Worm (Caenorhabditis elegans): ENCODE measurements around the gene Y37D8A.8.

Y37D8A.8 gene

DNA sequence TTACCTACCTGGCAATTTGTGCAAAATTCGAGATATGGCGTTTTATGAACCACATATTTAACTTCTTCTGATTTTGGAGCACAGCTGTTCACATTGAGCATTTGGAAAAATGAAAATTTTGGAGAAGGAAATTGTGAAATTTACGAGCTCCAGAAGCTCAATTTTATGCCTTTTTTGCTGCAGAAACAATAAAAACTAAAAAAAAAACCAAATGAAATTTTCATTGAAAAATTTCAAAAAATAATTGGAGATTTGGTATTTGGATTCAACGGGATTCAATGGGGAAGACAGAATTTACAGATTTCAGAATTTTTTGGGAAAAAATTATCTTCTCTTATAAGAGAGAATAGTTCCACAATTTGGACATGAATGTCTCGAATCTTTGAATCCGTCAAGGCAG lies 8.1 kb upstream of the Y37D8A.8 start, which contains the start of gene Y37D8A.26:
Gene Y37D8A.26, minus strand, starts transcription at position 101 of the 400 bp plus-strand sequence.
- no peak for TF ChIP-seq ref-1 (GFP tag; conservative IDR thresholded peaks at IDR 0.05)
- no peak for TF ChIP-seq flt-1 (GFP tag; IDR thresholded peaks at IDR 0.05)
- TF ChIP-seq ztf-23 (GFP tag; IDR thresholded peaks at IDR 0.05) = no peak
- no peak for TF ChIP-seq ztf-29 (GFP tag; IDR thresholded peaks at IDR 0.05)
- TF ChIP-seq cog-1 (tag; optimal IDR thresholded peaks at IDR 0.05) = no peak
- no peak for TF ChIP-seq klf-2 (GFP tag; conservative IDR thresholded peaks at IDR 0.05)
- no peak for TF ChIP-seq T22C8.4 (GFP tag; IDR thresholded peaks at IDR 0.05)
- no peak for TF ChIP-seq med-1 (GFP tag; optimal IDR thresholded peaks at IDR 0.05; ENCODE audit: insufficient read depth)

DNA sequence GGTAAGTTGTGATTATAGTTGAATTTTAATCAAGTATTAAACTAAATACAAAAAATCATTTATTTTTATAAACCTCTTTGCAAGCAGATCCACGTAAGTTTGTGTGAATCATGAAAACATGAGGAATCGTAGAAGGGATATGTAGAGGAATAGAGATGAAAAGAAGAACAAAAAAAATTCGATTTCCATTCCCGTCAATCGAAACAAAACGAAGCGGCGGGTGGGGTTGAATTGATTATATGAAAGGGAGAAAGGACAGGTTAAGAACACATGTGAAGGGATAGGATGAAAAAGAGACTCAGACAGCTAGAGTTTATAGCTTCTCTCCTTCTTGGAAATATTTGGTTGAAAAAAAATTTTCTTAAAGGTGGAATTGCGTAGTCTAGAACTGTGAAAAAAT lies 4.6 kb upstream of the Y37D8A.8 start:
- no peak for TF ChIP-seq flt-1 (GFP tag; IDR thresholded peaks at IDR 0.05)
- TF ChIP-seq cog-1 (tag; optimal IDR thresholded peaks at IDR 0.05) = no peak
- no peak for TF ChIP-seq ztf-29 (GFP tag; IDR thresholded peaks at IDR 0.05)
- no peak for TF ChIP-seq ref-1 (GFP tag; conservative IDR thresholded peaks at IDR 0.05)
- TF ChIP-seq klf-2 (GFP tag; conservative IDR thresholded peaks at IDR 0.05) = no peak
- TF ChIP-seq T22C8.4 (GFP tag; IDR thresholded peaks at IDR 0.05) = no peak

DNA sequence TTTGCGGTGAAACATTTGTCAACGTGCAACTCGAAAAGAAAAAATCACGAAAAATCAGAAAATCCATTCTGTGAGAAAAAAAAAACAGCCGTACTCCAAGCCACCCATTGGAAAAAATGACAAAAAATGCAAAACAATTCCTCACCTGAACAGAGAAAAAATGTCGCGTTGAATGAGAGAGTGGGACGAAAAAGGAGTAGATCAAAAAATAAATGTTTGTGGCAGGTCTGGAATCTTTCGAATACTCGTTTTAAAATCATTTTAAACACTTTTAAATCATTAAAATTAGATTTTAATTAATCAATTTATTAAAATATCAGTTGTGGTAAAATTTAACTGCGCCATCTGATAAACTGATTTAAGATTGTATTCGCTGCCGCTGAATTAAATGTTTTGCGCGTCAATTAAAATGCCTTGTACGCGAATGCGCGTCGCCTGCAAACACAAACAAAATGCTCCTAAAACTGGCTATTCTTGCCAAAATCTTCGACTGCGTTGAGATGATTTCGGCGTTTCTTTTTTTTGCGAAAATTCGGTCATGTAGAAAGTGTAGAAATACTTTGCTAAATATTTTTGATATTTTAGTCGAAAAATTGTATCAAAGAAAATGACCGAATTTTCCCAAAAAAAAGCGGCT lies 5.4 kb downstream of the Y37D8A.8 start, which contains the start of gene Y37D8A.6:
Gene Y37D8A.6, minus strand, starts transcription at position 238 of the 637 bp plus-strand sequence.
- no peak for TF ChIP-seq ztf-29 (GFP tag; IDR thresholded peaks at IDR 0.05)
- TF ChIP-seq ref-1 (GFP tag; conservative IDR thresholded peaks at IDR 0.05) = no peak
- TF ChIP-seq tab-1 (GFP tag; IDR thresholded peaks at IDR 0.05) = no peak

DNA sequence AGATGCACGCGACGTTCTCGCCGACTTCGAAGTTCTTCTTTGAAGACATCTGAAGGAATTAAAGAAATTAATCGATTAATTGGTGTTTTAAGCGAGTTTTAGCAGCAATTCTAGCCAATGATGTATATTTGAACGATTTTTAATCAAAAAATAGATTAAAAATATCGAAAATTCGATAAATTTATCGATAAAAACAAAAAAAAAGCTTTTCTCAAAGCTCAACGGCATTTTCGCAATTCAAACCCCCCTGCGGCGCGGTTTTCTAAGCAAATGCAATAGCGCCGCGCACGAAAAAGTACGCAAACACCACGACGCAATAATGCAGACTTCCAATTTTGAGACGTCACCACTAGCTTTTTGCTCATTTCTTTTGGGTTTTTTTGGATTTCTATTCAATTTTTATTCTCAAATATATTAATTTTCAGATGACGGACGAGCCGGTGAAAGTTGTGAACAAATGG lies 9.9 kb downstream of the Y37D8A.8 start, which contains the start of the genes mrg-1 and spcs-2:
Gene mrg-1, minus strand, starts transcription at position 51 of the 461 bp plus-strand sequence.
Gene spcs-2, plus strand, starts transcription at position 426 of the 461 bp plus-strand sequence.
- peak; percentile 74 for TF ChIP-seq med-1 (GFP tag; optimal IDR thresholded peaks at IDR 0.05; ENCODE audit: insufficient read depth)
- peak; percentile 76 for TF ChIP-seq tab-1 (GFP tag; IDR thresholded peaks at IDR 0.05)
- no peak for TF ChIP-seq ref-1 (GFP tag; conservative IDR thresholded peaks at IDR 0.05)
- TF ChIP-seq flt-1 (GFP tag; IDR thresholded peaks at IDR 0.05) = peak; percentile 85
- peak; percentile 58; the same call in 1 of the 2 replicates for TF ChIP-seq klf-2 (GFP tag; conservative IDR thresholded peaks at IDR 0.05)
- TF ChIP-seq cog-1 (tag; optimal IDR thresholded peaks at IDR 0.05) = peak; percentile 72
- TF ChIP-seq ztf-29 (GFP tag; IDR thresholded peaks at IDR 0.05) = 0 out of 2 replicates have a peak, but pooled peaks have one; percentile 67
- TF ChIP-seq ztf-23 (GFP tag; IDR thresholded peaks at IDR 0.05) = peak; percentile 86
- TF ChIP-seq T22C8.4 (GFP tag; IDR thresholded peaks at IDR 0.05) = no peak

DNA sequence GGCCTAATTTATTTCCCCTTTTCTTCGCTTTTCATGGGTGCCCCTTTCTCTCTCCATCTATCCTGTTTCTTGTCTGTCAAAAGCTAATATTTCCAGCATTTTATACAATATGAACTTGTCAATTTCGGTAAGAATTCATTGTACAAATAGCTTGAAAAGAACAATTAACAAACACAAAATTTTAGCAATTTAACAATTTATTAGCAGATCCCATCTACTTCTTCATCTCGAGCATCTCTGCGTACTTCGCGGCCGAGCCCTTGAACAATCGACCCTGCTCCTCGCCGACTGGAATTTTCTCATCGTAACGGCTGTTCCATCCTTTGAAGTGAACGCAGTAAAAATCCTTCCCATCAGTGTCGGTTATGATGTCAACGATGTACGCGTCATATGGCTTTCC lies 10.9 kb downstream of the Y37D8A.8 start:
- no peak for TF ChIP-seq med-1 (GFP tag; optimal IDR thresholded peaks at IDR 0.05; ENCODE audit: insufficient read depth)

DNA sequence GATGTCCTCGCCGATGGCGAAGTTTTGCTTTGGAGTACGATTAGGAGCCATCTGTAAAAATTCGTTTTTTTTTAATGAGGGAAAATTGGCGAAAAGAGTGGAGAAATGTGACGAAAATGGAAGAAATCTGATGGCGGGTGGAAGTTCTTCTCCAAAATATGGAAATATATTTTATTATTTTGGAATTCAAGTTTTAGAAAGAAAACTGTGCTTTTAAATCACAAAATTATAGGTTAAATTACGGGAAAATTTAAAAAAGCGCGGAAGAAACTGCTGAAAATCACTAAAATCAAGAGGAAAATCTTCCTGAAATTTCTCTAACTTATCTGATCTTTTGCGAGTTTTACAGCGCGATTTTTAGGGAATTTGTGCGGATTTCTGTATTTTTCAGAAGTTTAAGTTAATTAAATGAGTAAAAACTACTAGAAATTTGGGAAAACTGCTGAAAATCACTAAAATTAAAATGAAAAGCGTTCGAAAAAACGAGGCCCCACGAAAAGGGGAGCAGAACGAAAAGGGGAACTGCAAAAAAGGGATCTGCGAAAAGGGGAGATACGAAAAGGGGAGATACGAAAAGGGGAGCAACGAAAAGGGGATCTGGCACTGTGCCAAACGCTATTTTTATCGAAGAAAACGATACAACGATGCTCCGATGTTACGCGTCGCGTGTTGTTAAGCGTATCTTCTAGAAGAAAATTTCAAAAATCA lies 12.9 kb downstream of the Y37D8A.8 start, which contains the start of the genes cec-7 and enu-3.5:
Gene cec-7, minus strand, starts transcription at position 51 of the 708 bp plus-strand sequence.
Gene enu-3.5, plus strand, starts transcription at position 670 of the 708 bp plus-strand sequence.
- TF ChIP-seq tab-1 (GFP tag; IDR thresholded peaks at IDR 0.05) (no peak), cog-1 (tag; optimal IDR thresholded peaks at IDR 0.05) (no peak), ref-1 (GFP tag; conservative IDR thresholded peaks at IDR 0.05) (no peak), med-1 (GFP tag; optimal IDR thresholded peaks at IDR 0.05; ENCODE audit: insufficient read depth) (no peak), ztf-29 (GFP tag; IDR thresholded peaks at IDR 0.05) (no peak), klf-2 (GFP tag; conservative IDR thresholded peaks at IDR 0.05) (peak; percentile 59; the same call in 1 of the 2 replicates), flt-1 (GFP tag; IDR thresholded peaks at IDR 0.05) (0 out of 2 replicates have a peak, but pooled peaks have one; percentile 9), T22C8.4 (GFP tag; IDR thresholded peaks at IDR 0.05) (no peak), ztf-23 (GFP tag; IDR thresholded peaks at IDR 0.05) (0 out of 2 replicates have a peak, but pooled peaks have one; percentile 36)

DNA sequence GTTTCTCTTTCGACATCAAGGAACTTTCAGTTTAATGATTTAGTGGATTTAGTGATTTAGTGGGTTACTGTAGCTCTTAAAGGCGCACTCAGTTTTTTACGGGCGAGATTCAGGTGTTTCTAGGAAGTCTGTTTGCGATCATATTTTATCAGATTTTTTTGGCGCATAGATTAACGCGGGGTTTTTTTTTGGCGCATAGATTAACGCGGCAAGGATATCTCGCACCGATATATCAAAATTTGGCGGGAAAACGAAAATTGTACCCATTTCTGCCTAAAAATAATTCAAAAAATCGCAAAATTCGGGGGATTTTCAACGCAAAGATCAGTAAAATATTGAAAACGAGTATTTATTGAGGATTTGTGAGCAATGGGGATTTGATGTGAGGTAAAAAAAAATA lies 16.0 kb downstream of the Y37D8A.8 start:
- TF ChIP-seq cog-1 (tag; optimal IDR thresholded peaks at IDR 0.05) (no peak), med-1 (GFP tag; optimal IDR thresholded peaks at IDR 0.05; ENCODE audit: insufficient read depth) (no peak), flt-1 (GFP tag; IDR thresholded peaks at IDR 0.05) (no peak), ztf-23 (GFP tag; IDR thresholded peaks at IDR 0.05) (no peak), ztf-29 (GFP tag; IDR thresholded peaks at IDR 0.05) (no peak), tab-1 (GFP tag; IDR thresholded peaks at IDR 0.05) (no peak), ref-1 (GFP tag; conservative IDR thresholded peaks at IDR 0.05) (no peak), T22C8.4 (GFP tag; IDR thresholded peaks at IDR 0.05) (no peak), klf-2 (GFP tag; conservative IDR thresholded peaks at IDR 0.05) (no peak)

DNA sequence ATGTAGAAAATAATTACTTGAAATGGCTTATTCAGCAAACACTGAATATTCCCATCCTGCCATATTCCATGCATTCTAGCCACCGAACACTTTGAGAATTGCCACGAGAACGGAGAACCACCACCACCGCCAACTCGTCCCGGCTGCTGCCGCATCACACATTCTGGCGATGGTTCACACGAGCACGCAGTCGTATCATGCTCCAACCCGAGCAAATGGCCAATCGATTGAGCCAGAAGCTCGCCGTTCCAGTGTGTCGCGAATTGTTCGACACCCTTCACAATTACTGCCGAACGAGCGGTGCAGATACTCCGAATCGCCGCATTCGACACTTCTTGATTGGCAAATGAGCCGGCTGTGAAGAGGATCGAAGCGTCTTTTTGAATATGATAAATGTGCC lies 20.4 kb downstream of the Y37D8A.8 start:
- no peak for TF ChIP-seq med-1 (GFP tag; optimal IDR thresholded peaks at IDR 0.05; ENCODE audit: insufficient read depth)
- no peak for TF ChIP-seq flt-1 (GFP tag; IDR thresholded peaks at IDR 0.05)
- no peak for TF ChIP-seq ztf-29 (GFP tag; IDR thresholded peaks at IDR 0.05)
- no peak for TF ChIP-seq ref-1 (GFP tag; conservative IDR thresholded peaks at IDR 0.05)
- no peak for TF ChIP-seq ztf-23 (GFP tag; IDR thresholded peaks at IDR 0.05)
- no peak for TF ChIP-seq cog-1 (tag; optimal IDR thresholded peaks at IDR 0.05)
- no peak for TF ChIP-seq T22C8.4 (GFP tag; IDR thresholded peaks at IDR 0.05)
- TF ChIP-seq klf-2 (GFP tag; conservative IDR thresholded peaks at IDR 0.05) = no peak
- no peak for TF ChIP-seq tab-1 (GFP tag; IDR thresholded peaks at IDR 0.05)

DNA sequence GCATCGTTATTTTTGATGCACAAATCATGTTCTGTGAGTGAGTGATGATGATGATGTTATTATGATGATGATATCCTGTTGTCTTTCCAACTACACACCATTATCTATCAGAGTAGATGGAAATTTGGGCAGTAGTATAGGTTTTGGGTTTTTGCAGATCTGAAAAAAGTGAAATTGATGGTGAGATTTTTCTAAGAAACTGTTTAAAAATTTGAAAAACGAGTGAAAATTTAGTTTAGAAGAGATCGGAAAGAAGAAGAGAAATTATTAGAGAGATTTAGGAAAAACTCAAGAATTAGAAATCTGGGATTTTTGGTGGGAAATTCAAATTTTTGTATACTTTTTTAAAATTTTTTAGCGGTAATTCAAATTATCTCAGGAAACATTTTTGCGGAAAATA lies 26.8 kb downstream of the Y37D8A.8 start, which contains the start of the genes Y37D8A.29 and unc-71:
Gene Y37D8A.29, minus strand, starts transcription at position 101 of the 400 bp plus-strand sequence.
Gene unc-71, minus strand, starts transcription at position 159 of the 400 bp plus-strand sequence.
- TF ChIP-seq flt-1 (GFP tag; IDR thresholded peaks at IDR 0.05) = no peak
- TF ChIP-seq ref-1 (GFP tag; conservative IDR thresholded peaks at IDR 0.05) = no peak
- TF ChIP-seq tab-1 (GFP tag; IDR thresholded peaks at IDR 0.05) = no peak
- TF ChIP-seq klf-2 (GFP tag; conservative IDR thresholded peaks at IDR 0.05) = no peak

Measured in whole organism, midembryonic.